Worm (Caenorhabditis elegans) whole organism, L1 larva: ENCODE results near the gene acaa-2.

ENCODE experiments used
- ama-1 ChIP-seq: fragments of 150-350 bp; optimal IDR thresholded peaks from 2 replicates; lab custom pipeline; 2014
- blmp-1 ChIP-seq: fragments of 150-350 bp; optimal IDR thresholded peaks from 2 replicates; lab custom pipeline; 2014; ENCODE audit warnings: missing biosample characterization, missing genetic modification characterization
- ceh-82 ChIP-seq, 3 experiments: fragments of 150-350 bp in 1 of 3; sonication (generic microtip) in 2 of 3; optimal IDR thresholded peaks; 2 replicates each; lab custom pipeline; 2014 to 2017; ENCODE audit warnings: missing biosample characterization in 3 of 3, missing genetic modification characterization in 3 of 3
- nhr-237 ChIP-seq: fragments of 150-350 bp; optimal IDR thresholded peaks from 2 replicates; lab custom pipeline; 2014; ENCODE audit warnings: missing biosample characterization, missing genetic modification characterization
- skn-1 ChIP-seq: fragments of 150-350 bp; optimal IDR thresholded peaks from 2 replicates; lab custom pipeline; 2014; ENCODE audit warnings: missing biosample characterization, missing genetic modification characterization
- tbx-2 ChIP-seq: sonication (generic microtip); optimal IDR thresholded peaks from 2 replicates; lab custom pipeline; 2016; ENCODE audit warnings: missing genetic modification characterization, missing compliant biosample characterization

DNA sequence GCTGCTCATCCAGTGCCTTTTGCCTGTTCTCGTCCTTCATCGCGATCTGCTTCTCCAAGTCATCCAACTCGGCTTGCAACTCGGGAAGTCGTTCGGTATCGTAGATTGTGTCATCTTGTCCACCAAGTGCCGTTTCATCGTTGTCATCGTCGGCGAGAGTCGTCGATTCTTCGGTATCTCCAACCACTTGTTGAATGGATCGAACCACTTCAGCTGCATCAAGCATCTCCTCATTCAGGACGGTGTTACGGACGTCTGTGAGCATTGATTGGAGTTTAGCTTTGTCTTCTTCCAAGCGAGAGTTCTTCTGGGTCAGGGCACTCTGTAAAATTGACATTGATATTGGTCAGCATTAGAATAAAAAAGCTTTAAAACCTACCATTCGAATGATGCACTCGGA lies 39.2 kb upstream of the acaa-2 start:
- no peak for TF ChIP-seq skn-1
- no peak for TF ChIP-seq tbx-2
- TF ChIP-seq nhr-237 (tag; lab: Kevin White, UChicago) = no peak
- no peak for TF ChIP-seq ama-1
- no peak for TF ChIP-seq ceh-82 (tag; optimal IDR thresholded peaks at IDR 0.05; lab: Kevin White, UChicago)
- no peak for TF ChIP-seq blmp-1 (tag; lab: Kevin White, UChicago)
